Fruit fly (Drosophila melanogaster): ENCODE results near the gene VhaAC39-2.

The VhaAC39-2 gene

dm6 chr3R:23175376-23175775 lies 16.3 kb upstream of the VhaAC39-2 start (continued):
- TF ChIP-seq hth (optimal IDR thresholded peaks at IDR 0.05) (no peak), jigr1 (GFP tag; IDR thresholded peaks at IDR 0.05) (peak; percentile 62; the same call in 1 of the 3 replicates), mld (GFP tag; IDR thresholded peaks at IDR 0.05; ENCODE audit: partially characterized antibody) (no peak), CG10274 (GFP tag; optimal IDR thresholded peaks at IDR 0.05) (peak; percentile 57), CG17186 (GFP tag; optimal IDR thresholded peaks at IDR 0.05) (peak; percentile 40), chinmo (GFP tag; IDR thresholded peaks at IDR 0.05; ENCODE audit: partially characterized antibody) (no peak), sim (GFP tag; IDR thresholded peaks at IDR 0.05) (peak; percentile 73), CG17359 (tag; optimal IDR thresholded peaks at IDR 0.05) (peak; percentile 95), CG12299 (tag; optimal IDR thresholded peaks at IDR 0.05) (peak; percentile 73), stc (GFP tag; IDR thresholded peaks at IDR 0.05) (peak; percentile 93), dmrt99B (tag; optimal IDR thresholded peaks at IDR 0.05) (peak; percentile 96), GATAe (GFP tag; conservative IDR thresholded peaks at IDR 0.05) (no peak), BEAF-32 (GFP tag; optimal IDR thresholded peaks at IDR 0.05) (no peak), Sry-β (GFP tag; optimal IDR thresholded peaks at IDR 0.05) (peak; percentile 58), CG2199 (GFP tag; IDR thresholded peaks at IDR 0.05) (peak; percentile 89; the same call in 2 of the 3 replicates), CG30403 (GFP tag; optimal IDR thresholded peaks at IDR 0.05) (peak; percentile 92), CG9797 (GFP tag; optimal IDR thresholded peaks at IDR 0.05) (no peak), sisA (GFP tag; IDR thresholded peaks at IDR 0.05) (peak; percentile 92), CG4730 (GFP tag; IDR thresholded peaks at IDR 0.05) (peak; percentile 87), CG15514 (GFP tag; optimal IDR thresholded peaks at IDR 0.05) (peak; percentile 61), tap (tag; optimal IDR thresholded peaks at IDR 0.05) (peak; percentile 95), H15 (GFP tag; IDR thresholded peaks at IDR 0.05) (peak; percentile 92), Bgb (GFP tag; IDR thresholded peaks at IDR 0.05; ENCODE audit: partially characterized antibody) (no peak), Dad (GFP tag; optimal IDR thresholded peaks at IDR 0.05) (peak; percentile 74), YL-1 (GFP tag; optimal IDR thresholded peaks at IDR 0.05) (no peak), CG11085 (GFP tag; IDR thresholded peaks at IDR 0.05) (peak; percentile 60), zen (tag; optimal IDR thresholded peaks at IDR 0.05) (peak; percentile 81), CG31224 (GFP tag; IDR thresholded peaks at IDR 0.05) (peak; percentile 37; the same call in 1 of the 2 replicates), CG2678 (tag; optimal IDR thresholded peaks at IDR 0.05) (peak; percentile 92), aop (GFP tag; IDR thresholded peaks at IDR 0.05) (peak; percentile 85), row (GFP tag; IDR thresholded peaks at IDR 0.05) (peak; percentile 90), crol (GFP tag; IDR thresholded peaks at IDR 0.05) (peak; percentile 65), CG18599 (GFP tag; optimal IDR thresholded peaks at IDR 0.05) (peak; percentile 80), CG8089 (GFP tag; optimal IDR thresholded peaks at IDR 0.05) (peak; percentile 87), CG13123 (GFP tag; optimal IDR thresholded peaks at IDR 0.05) (peak; percentile 70), Dbx (GFP tag; IDR thresholded peaks at IDR 0.05) (peak; percentile 66; the same call in 2 of the 3 replicates), Sox102F (GFP tag; optimal IDR thresholded peaks at IDR 0.05) (peak; percentile 97), BtbVII (GFP tag; optimal IDR thresholded peaks at IDR 0.05) (peak; percentile 76), jing (GFP tag; optimal IDR thresholded peaks at IDR 0.05) (peak; percentile 90), Sry-δ (GFP tag; optimal IDR thresholded peaks at IDR 0.05) (peak; percentile 59), CG15011 (GFP tag; optimal IDR thresholded peaks at IDR 0.05) (peak; percentile 82), bigmax (GFP tag; optimal IDR thresholded peaks at IDR 0.05) (no peak), CG10366 (GFP tag; IDR thresholded peaks at IDR 0.05) (peak; percentile 92), lab (GFP tag; optimal IDR thresholded peaks at IDR 0.05) (peak; percentile 92), esg (GFP tag; conservative IDR thresholded peaks at IDR 0.05) (peak; percentile 84), CG10654 (GFP tag; optimal IDR thresholded peaks at IDR 0.05) (peak; percentile 93), B-H2 (GFP tag; optimal IDR thresholded peaks at IDR 0.05) (no peak), knrl (GFP tag; IDR thresholded peaks at IDR 0.05; ENCODE audit: partially characterized antibody) (no peak), Xbp1 (GFP tag; optimal IDR thresholded peaks at IDR 0.05) (peak; percentile 92), CG15269 (tag; optimal IDR thresholded peaks at IDR 0.05) (peak; percentile 91), CG6689 (GFP tag; IDR thresholded peaks at IDR 0.05) (peak; percentile 89)

Measured in whole organism, embryonic.